Worm (Caenorhabditis elegans): Measurements from ENCODE around the gene F59D6.1.

- TF ChIP-seq lsy-2 (tag; optimal IDR thresholded peaks at IDR 0.05) (no peak), tbx-2 (tag; optimal IDR thresholded peaks at IDR 0.05) (no peak), nhr-11 (tag; optimal IDR thresholded peaks at IDR 0.05) (no peak), vab-15 (tag; optimal IDR thresholded peaks at IDR 0.05) (no peak), jun-1 (tag; optimal IDR thresholded peaks at IDR 0.05) (no peak), elt-2 (tag; optimal IDR thresholded peaks at IDR 0.05) (no peak), nhr-77 (tag; optimal IDR thresholded peaks at IDR 0.05) (no peak), nhr-76 (tag; optimal IDR thresholded peaks at IDR 0.05) (no peak)
These were observed 55.6 kb downstream of the F59D6.1 start for ce11 chrV:3100527-3100926.
